Fruit fly (Drosophila melanogaster) whole organism, prepupa: Measurements from ENCODE around the gene CG34176.

Experiments used
- CG11294 ChIP-seq: fragments of 200-800 bp; sonication (Bioruptor generic); IDR thresholded peaks from 2 replicates; pipeline ENCODE4 v1.3.6; 2022; ENCODE audit warnings: missing biosample characterization, missing genetic modification characterization
- CG15336 ChIP-seq: fragments of 200-800 bp; sonication (Bioruptor generic); IDR thresholded peaks from 2 replicates; pipeline ENCODE4 v1.3.6; 2022; ENCODE audit warnings: missing biosample characterization, missing genetic modification characterization
- CG6808 ChIP-seq: fragments of 200-800 bp; sonication (Bioruptor generic); optimal IDR thresholded peaks from 3 replicates; lab custom pipeline; 2017; ENCODE audit warnings: missing biosample characterization, missing genetic modification characterization, mild to moderate bottlenecking, moderate library complexity, missing genetic modification reagents
- CG9139 ChIP-seq: fragments of 200-800 bp; sonication (Bioruptor generic); optimal IDR thresholded peaks from 3 replicates; lab custom pipeline; 2017; ENCODE audit warnings: missing biosample characterization, mild to moderate bottlenecking, missing genetic modification characterization
- Eip75B ChIP-seq: fragments of 200-800 bp; sonication (Bioruptor generic); optimal IDR thresholded peaks from 3 replicates; lab custom pipeline; 2016; ENCODE audit warnings: missing biosample characterization, missing genetic modification characterization
- Ets96B ChIP-seq: fragments of 200-800 bp; optimal IDR thresholded peaks from 2 replicates; lab custom pipeline; 2019; ENCODE audit warnings: missing biosample characterization, mild to moderate bottlenecking, missing genetic modification characterization, moderate library complexity
- OdsH ChIP-seq: fragments of 200-800 bp; sonication (Bioruptor generic); optimal IDR thresholded peaks from 3 replicates; lab custom pipeline; 2016; ENCODE audit warnings: missing biosample characterization, missing genetic modification characterization

DNA sequence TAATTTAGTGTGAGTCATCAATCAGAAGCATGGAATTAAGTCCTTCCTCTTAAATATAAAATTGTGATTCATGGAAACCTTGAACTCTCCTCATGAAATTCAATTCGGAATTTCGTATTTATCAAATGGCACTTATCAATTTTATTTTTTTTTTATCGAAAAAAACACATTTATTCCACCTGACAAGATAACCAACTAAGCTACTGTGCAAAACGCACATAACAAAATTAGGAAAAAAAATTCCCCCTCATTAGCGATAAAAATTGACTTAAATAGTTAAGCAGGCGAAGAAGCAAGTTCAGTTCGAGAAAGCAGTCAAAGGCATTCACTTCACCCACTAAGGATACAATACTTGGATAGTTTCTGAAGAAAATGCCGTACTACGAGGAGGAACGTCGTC lies 1.9 kb downstream of the CG34176 start, which contains the start of gene CG15423:
- TF ChIP-seq CG6808 (no peak), CG9139 (GFP tag; lab: Kevin White, UChicago) (no peak), Eip75B (GFP tag; lab: Kevin White, UChicago) (no peak), Ets96B (tag; lab: Kevin White, UChicago) (no peak), CG15336 (GFP tag; lab: Robert Waterston, UW) (no peak), OdsH (GFP tag; lab: Kevin White, UChicago) (no peak), CG11294 (GFP tag; lab: Robert Waterston, UW) (no peak)
